Worm (Caenorhabditis elegans) whole organism, late embryonic: Measurements from ENCODE around the gene C08E8.4.
"Not testable (repeated sequence)": the region's sequence is repeated elsewhere in the genome, so short reads cannot be mapped to it uniquely, and the experiment has no call there.

Experiments
- C38D4.7 ChIP-seq: fragments of 200-800 bp; sonication (Bioruptor generic); optimal IDR thresholded peaks from 2 replicates; lab custom pipeline; 2018; ENCODE audit warnings: mild to moderate bottlenecking, missing genetic modification characterization, moderate library complexity, missing compliant biosample characterization
- F13H6.1 ChIP-seq: sonication (generic microtip); optimal IDR thresholded peaks from 2 replicates; lab custom pipeline; 2016; ENCODE audit warnings: missing genetic modification characterization, missing compliant biosample characterization
- K09A11.1 ChIP-seq: sonication (generic microtip); optimal IDR thresholded peaks from 2 replicates; lab custom pipeline; 2017; ENCODE audit warnings: antibody characterized with exemption, mild to moderate bottlenecking, missing genetic modification characterization, missing compliant biosample characterization; ENCODE audit not compliant: insufficient read depth
- ahr-1 ChIP-seq: sonication (generic microtip); optimal IDR thresholded peaks from 2 replicates; lab custom pipeline; 2016; ENCODE audit warnings: missing genetic modification characterization, missing compliant biosample characterization
- ceh-2 ChIP-seq: sonication (generic microtip); optimal IDR thresholded peaks from 2 replicates; lab custom pipeline; 2016; ENCODE audit warnings: missing genotype, missing genetic modification characterization, missing compliant biosample characterization
- ceh-24 ChIP-seq: sonication (generic microtip); optimal IDR thresholded peaks from 2 replicates; lab custom pipeline; 2016; ENCODE audit warnings: mild to moderate bottlenecking, missing genetic modification characterization, missing compliant biosample characterization
- ceh-30 ChIP-seq: fragments of 150-350 bp; optimal IDR thresholded peaks from 2 replicates; lab custom pipeline; 2014; ENCODE audit warnings: missing biosample characterization, missing genetic modification characterization
- ceh-34 ChIP-seq: sonication (generic microtip); optimal IDR thresholded peaks from 2 replicates; lab custom pipeline; 2016; ENCODE audit warnings: mild to moderate bottlenecking, missing genetic modification characterization, missing compliant biosample characterization
- ceh-45 ChIP-seq: fragments of 200-800 bp; sonication (Bioruptor generic); IDR thresholded peaks from 2 replicates; pipeline ENCODE4 v1.3.6; 2022; ENCODE audit warnings: missing genetic modification reagents, missing genetic modification characterization, missing compliant biosample characterization
- ceh-9 ChIP-seq: sonication (generic microtip); optimal IDR thresholded peaks from 2 replicates; lab custom pipeline; 2016; ENCODE audit warnings: mild to moderate bottlenecking, missing genetic modification characterization, inconsistent platforms, missing compliant biosample characterization
- che-1 ChIP-seq: sonication (generic microtip); optimal IDR thresholded peaks from 2 replicates; lab custom pipeline; 2016; ENCODE audit warnings: mild to moderate bottlenecking, missing genetic modification characterization, missing compliant biosample characterization
- elt-2 ChIP-seq: sonication (generic microtip); optimal IDR thresholded peaks from 2 replicates; lab custom pipeline; 2016; ENCODE audit warnings: missing genetic modification reagents, missing genetic modification characterization, missing compliant biosample characterization
- elt-4 ChIP-seq: sonication (generic microtip); optimal IDR thresholded peaks from 2 replicates; lab custom pipeline; 2016; ENCODE audit warnings: missing genetic modification characterization, missing compliant biosample characterization
- ets-4 ChIP-seq: sonication (generic microtip); optimal IDR thresholded peaks from 2 replicates; lab custom pipeline; 2016; ENCODE audit warnings: missing genetic modification characterization, missing compliant biosample characterization
- eyg-1 ChIP-seq: sonication (generic microtip); optimal IDR thresholded peaks from 2 replicates; lab custom pipeline; 2016; ENCODE audit warnings: missing genotype, missing genetic modification characterization, missing compliant biosample characterization
- fax-1 ChIP-seq: sonication (generic microtip); optimal IDR thresholded peaks from 2 replicates; lab custom pipeline; 2016; ENCODE audit warnings: missing genotype, missing genetic modification characterization, missing compliant biosample characterization
- fkh-6 ChIP-seq: sonication (generic microtip); optimal IDR thresholded peaks from 2 replicates; lab custom pipeline; 2016; ENCODE audit warnings: missing genetic modification characterization, missing compliant biosample characterization
- gmeb-2 ChIP-seq: sonication (generic microtip); optimal IDR thresholded peaks from 2 replicates; lab custom pipeline; 2016; ENCODE audit warnings: missing genetic modification characterization, inconsistent platforms, missing compliant biosample characterization
- hlh-15 ChIP-seq: sonication (generic microtip); optimal IDR thresholded peaks from 2 replicates; lab custom pipeline; 2016; ENCODE audit warnings: missing genetic modification characterization, missing compliant biosample characterization
- hlh-30 ChIP-seq: sonication (generic microtip); optimal IDR thresholded peaks from 2 replicates; lab custom pipeline; 2017; ENCODE audit warnings: antibody characterized with exemption, missing genetic modification characterization, missing compliant biosample characterization; ENCODE audit not compliant: insufficient read depth
- lim-6 ChIP-seq: sonication (generic microtip); optimal IDR thresholded peaks from 2 replicates; lab custom pipeline; 2016; ENCODE audit warnings: missing genetic modification characterization, missing compliant biosample characterization
- lin-11 ChIP-seq: fragments of 200-800 bp; sonication (Bioruptor generic); optimal IDR thresholded peaks from 2 replicates; lab custom pipeline; 2018; ENCODE audit warnings: mild to moderate bottlenecking, missing genetic modification characterization, missing compliant biosample characterization
- mec-3 ChIP-seq: sonication (generic microtip); optimal IDR thresholded peaks from 2 replicates; lab custom pipeline; 2016; ENCODE audit warnings: borderline replicate concordance, missing genetic modification characterization, missing compliant biosample characterization
- nfya-1 ChIP-seq: sonication (generic microtip); optimal IDR thresholded peaks from 2 replicates; lab custom pipeline; 2017; ENCODE audit warnings: missing genetic modification characterization, mild to moderate bottlenecking, missing compliant biosample characterization, antibody characterized with exemption, moderate library complexity
- nhr-11 ChIP-seq: fragments of 150-350 bp; optimal IDR thresholded peaks from 2 replicates; lab custom pipeline; 2014; ENCODE audit warnings: missing biosample characterization, missing genetic modification characterization
- nhr-232 ChIP-seq: sonication (generic microtip); optimal IDR thresholded peaks from 2 replicates; lab custom pipeline; 2016; ENCODE audit warnings: missing genetic modification characterization, missing compliant biosample characterization
- pag-3 ChIP-seq: sonication (generic microtip); optimal IDR thresholded peaks from 2 replicates; lab custom pipeline; 2016; ENCODE audit warnings: missing compliant biosample characterization, missing genetic modification characterization, borderline replicate concordance
- pax-1 ChIP-seq: fragments of 150-350 bp; optimal IDR thresholded peaks from 2 replicates; lab custom pipeline; 2014; ENCODE audit warnings: missing biosample characterization, missing genetic modification characterization
- pha-2 ChIP-seq: sonication (generic microtip); optimal IDR thresholded peaks from 2 replicates; lab custom pipeline; 2017; ENCODE audit warnings: mild to moderate bottlenecking, missing genetic modification characterization, missing compliant biosample characterization
- pros-1 ChIP-seq: fragments of 150-350 bp; optimal IDR thresholded peaks from 2 replicates; lab custom pipeline; 2014; ENCODE audit warnings: missing biosample characterization, missing genetic modification reagents, missing genetic modification characterization
- ref-2 ChIP-seq: sonication (generic microtip); optimal IDR thresholded peaks from 2 replicates; lab custom pipeline; 2016; ENCODE audit warnings: missing genetic modification characterization, missing compliant biosample characterization
- rnt-1 ChIP-seq: sonication (generic microtip); optimal IDR thresholded peaks from 2 replicates; lab custom pipeline; 2016; ENCODE audit warnings: missing genetic modification characterization, missing compliant biosample characterization
- sox-4 ChIP-seq: sonication (generic microtip); optimal IDR thresholded peaks from 2 replicates; lab custom pipeline; 2017; ENCODE audit warnings: mild to moderate bottlenecking, missing genetic modification characterization, inconsistent platforms, missing compliant biosample characterization
- syd-9 ChIP-seq: sonication (generic microtip); optimal IDR thresholded peaks from 2 replicates; lab custom pipeline; 2016; ENCODE audit warnings: mild to moderate bottlenecking, missing genetic modification characterization, moderate library complexity, missing compliant biosample characterization
- tbx-2 ChIP-seq: sonication (generic microtip); optimal IDR thresholded peaks from 2 replicates; lab custom pipeline; 2016; ENCODE audit warnings: missing genetic modification characterization, missing compliant biosample characterization
- ttx-3 ChIP-seq: sonication (generic microtip); optimal IDR thresholded peaks from 2 replicates; lab custom pipeline; 2016; ENCODE audit warnings: missing genetic modification reagents, missing genetic modification characterization, missing compliant biosample characterization
- unc-3 ChIP-seq, 2 experiments: fragments of 200-800 bp in 1 of 2; sonication (Bioruptor generic) in 1 of 2; sonication (generic microtip) in 1 of 2; conservative IDR thresholded peaks in 1 of 2; optimal IDR thresholded peaks in 1 of 2; 2 replicates each; pipeline versions ENCODE4 v1.3.6 to Lab custom; 2016 to 2022; ENCODE audit warnings: missing compliant biosample characterization in 2 of 2, missing genetic modification characterization in 2 of 2, missing genetic modification reagents in 1 of 2

C08E8.4 gene

DNA sequence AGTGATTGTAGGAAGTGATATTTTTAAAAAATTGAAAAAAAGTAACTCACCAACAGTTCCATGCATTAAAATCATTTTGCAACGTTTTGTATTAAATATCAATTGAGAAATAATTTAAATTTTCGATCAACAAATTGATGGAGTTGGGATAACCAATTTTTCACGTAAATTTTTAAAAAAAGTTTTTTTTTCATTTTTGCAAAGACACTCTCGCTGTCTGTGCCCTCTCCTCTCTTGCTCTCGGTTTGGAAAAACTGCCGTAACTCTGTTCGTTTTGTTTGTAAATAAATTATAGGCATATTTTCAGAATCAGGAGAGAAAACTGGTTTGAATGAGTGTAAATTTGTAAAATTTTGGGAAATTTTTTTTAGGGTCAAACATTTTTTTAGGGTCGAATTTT lies 26.2 kb downstream of the C08E8.4 start, which contains the start of gene Y51A2B.16:
Gene Y51A2B.16 (minus strand): TSS at position 101 of the 400 bp plus-strand sequence.
- TF ChIP-seq ceh-9 (tag; lab: Kevin White, UChicago), result no peak
- TF ChIP-seq ceh-24 (tag; lab: Kevin White, UChicago), result no peak
- no peak for TF ChIP-seq lin-11
- no peak for TF ChIP-seq pros-1 (tag; lab: Kevin White, UChicago)
- no peak for TF ChIP-seq ceh-2
- no peak for TF ChIP-seq ceh-34
- no peak for TF ChIP-seq ttx-3 (tag; lab: Kevin White, UChicago)
- TF ChIP-seq syd-9 (tag; lab: Kevin White, UChicago), result no peak
- TF ChIP-seq ref-2 (tag; lab: Kevin White, UChicago), result no peak
- TF ChIP-seq, all 69 proteins: peak for 0

DNA sequence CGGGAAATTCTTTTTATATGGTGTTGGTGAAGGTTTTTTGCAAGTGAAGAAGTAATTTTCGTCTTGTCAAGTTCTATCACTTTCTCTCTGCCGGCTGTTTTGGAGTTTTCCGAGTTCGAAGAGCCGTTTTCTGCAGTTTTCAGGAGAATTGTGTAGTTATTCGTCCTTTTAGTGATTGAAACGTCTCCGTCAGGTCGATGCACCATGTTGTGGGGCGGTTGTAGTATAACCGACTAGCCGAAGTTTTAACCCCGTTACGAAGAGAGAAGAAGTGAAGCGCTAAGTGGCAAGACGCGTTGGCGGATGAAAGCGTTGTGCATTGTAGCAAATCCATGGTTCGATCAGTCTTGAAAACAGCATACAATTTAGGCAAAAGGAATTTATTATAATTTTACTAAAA lies 31.1 kb downstream of the C08E8.4 start:
- no peak for TF ChIP-seq nfya-1
- no peak for TF ChIP-seq F13H6.1 (tag; lab: Kevin White, UChicago)
- no peak for TF ChIP-seq lim-6 (tag; lab: Kevin White, UChicago)
- TF ChIP-seq gmeb-2 (tag; lab: Kevin White, UChicago), result no peak
- TF ChIP-seq ceh-9 (tag; lab: Kevin White, UChicago), result no peak
- no peak for TF ChIP-seq rnt-1 (tag; lab: Kevin White, UChicago)
- TF ChIP-seq fax-1 (tag; lab: Kevin White, UChicago), result no peak

DNA sequence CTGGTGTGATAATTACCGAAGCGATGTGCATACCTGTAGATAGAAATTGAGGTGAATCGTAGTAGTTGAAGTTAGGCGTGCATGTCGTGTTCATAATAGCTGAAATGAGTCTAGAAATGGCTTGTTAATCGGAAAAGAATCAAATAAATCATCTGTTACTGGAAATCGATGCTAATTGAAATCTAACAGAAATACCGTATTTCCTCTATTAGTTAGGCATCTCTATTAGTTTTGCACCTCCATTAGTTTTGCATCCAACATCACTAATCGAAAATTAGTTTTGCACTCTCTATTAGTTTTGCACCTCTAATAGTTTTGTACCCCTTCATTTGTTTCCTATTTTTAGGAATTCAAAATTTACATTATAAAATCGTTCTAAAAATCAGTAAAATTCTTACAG lies 33.1 kb downstream of the C08E8.4 start, which contains the start of gene srh-209:
Gene srh-209 (minus strand): TSS at position 101 of the 400 bp plus-strand sequence.
- TF ChIP-seq C38D4.7 (GFP tag; lab: Kevin White, UChicago); ceh-45 (GFP tag; lab: Robert Waterston, UW); ets-4 (tag; lab: Kevin White, UChicago): not testable (repeated sequence)

DNA sequence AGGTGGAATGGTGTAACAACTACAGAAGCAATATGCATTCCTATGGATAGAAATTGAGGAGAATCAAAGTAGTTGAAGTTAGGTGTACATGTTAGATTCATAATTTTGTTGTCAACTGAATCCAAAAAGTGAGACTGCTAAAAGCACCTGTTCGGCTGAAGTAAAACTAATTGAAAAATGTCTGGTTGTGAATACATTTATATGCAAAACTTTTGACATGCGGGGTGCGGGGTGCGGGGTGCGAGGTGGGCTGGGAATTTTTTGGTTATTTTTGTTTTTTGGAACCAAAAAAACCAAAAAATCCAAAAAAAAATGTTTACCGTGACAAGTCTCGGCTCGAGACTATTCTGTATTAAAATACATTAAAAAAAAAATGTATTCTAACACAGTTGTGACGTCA lies 38.5 kb downstream of the C08E8.4 start, which contains the start of gene srh-207:
Gene srh-207 (minus strand): TSS at position 101 of the 400 bp plus-strand sequence.
- no peak for TF ChIP-seq hlh-15 (tag; lab: Kevin White, UChicago)
- TF ChIP-seq hlh-30 (tag; lab: Kevin White, UChicago), result no peak
- TF ChIP-seq ttx-3 (tag; lab: Kevin White, UChicago), result no peak
- no peak for TF ChIP-seq unc-3 (GFP tag; conservative IDR thresholded peaks at IDR 0.05; lab: Robert Waterston, UW)
- no peak for TF ChIP-seq unc-3 (tag; optimal IDR thresholded peaks at IDR 0.05; lab: Kevin White, UChicago)
- no peak for TF ChIP-seq pros-1 (tag; lab: Kevin White, UChicago)
- no peak for TF ChIP-seq pag-3 (tag; lab: Kevin White, UChicago)
- TF ChIP-seq K09A11.1, result no peak
- TF ChIP-seq nhr-11 (tag; lab: Kevin White, UChicago), result no peak
- no peak for TF ChIP-seq ceh-45 (GFP tag; lab: Robert Waterston, UW)
- no peak for TF ChIP-seq fkh-6
- no peak for TF ChIP-seq pha-2 (tag; lab: Kevin White, UChicago)
- no peak for TF ChIP-seq che-1 (tag; lab: Kevin White, UChicago)
- no peak for TF ChIP-seq eyg-1
- TF ChIP-seq mec-3 (tag; lab: Kevin White, UChicago), result no peak
- no peak for TF ChIP-seq pax-1 (tag; lab: Kevin White, UChicago)

DNA sequence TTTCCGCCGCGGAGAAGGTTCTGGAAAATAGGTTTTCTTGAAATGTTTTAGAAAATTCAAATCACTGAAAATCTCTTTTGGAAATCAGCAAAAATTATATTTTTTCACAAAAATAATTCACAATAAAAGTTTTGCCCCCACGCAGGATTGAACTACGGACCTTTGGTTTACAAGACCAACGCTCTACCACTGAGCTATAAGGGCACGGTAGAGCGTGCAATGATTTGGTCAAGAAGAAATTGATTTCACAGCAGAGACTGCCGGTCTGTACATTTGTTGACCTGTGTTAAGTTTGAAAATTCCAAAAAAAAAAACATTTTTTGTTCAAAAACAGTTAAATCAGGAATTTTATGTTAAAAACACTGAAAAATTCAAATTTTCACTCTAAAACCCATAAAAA lies 40.7 kb downstream of the C08E8.4 start:
- TF ChIP-seq tbx-2 (tag; lab: Kevin White, UChicago), result no peak
- no peak for TF ChIP-seq elt-2 (tag; lab: Kevin White, UChicago)
- no peak for TF ChIP-seq elt-4 (tag; lab: Kevin White, UChicago)
- no peak for TF ChIP-seq ceh-30
- no peak for TF ChIP-seq ahr-1 (tag; lab: Kevin White, UChicago)
- no peak for TF ChIP-seq nfya-1
- TF ChIP-seq ceh-34, result no peak
- TF ChIP-seq nhr-232 (tag; lab: Kevin White, UChicago), result no peak
- TF ChIP-seq rnt-1 (tag; lab: Kevin White, UChicago), result no peak
- TF ChIP-seq sox-4 (tag; lab: Kevin White, UChicago), result no peak
- TF ChIP-seq, all 69 proteins: peak for 0
